Fruit fly (Drosophila melanogaster) whole organism, adult: Measurements from ENCODE around the gene CG8142.

Source experiments
- Hr96 ChIP-seq: fragments of 200-800 bp; sonication (Bioruptor generic); optimal IDR thresholded peaks from 2 replicates; lab custom pipeline; 2016; ENCODE audit warnings: missing biosample characterization, missing genetic modification characterization
- cnc ChIP-seq, 2 experiments: fragments of >200 bp; optimal IDR thresholded peaks; 2 replicates each; lab custom pipeline; 2017
- pad ChIP-seq: fragments of 200-800 bp; sonication (Bioruptor generic); optimal IDR thresholded peaks from 3 replicates; lab custom pipeline; 2017; ENCODE audit warnings: missing biosample characterization, missing genetic modification characterization, mild to moderate bottlenecking, moderate library complexity, missing genetic modification reagents
- toe ChIP-seq: fragments of 200-800 bp; sonication (Bioruptor generic); optimal IDR thresholded peaks from 2 replicates; lab custom pipeline; 2016; ENCODE audit warnings: missing biosample characterization, missing genetic modification characterization

- no peak for TF ChIP-seq cnc (optimal IDR thresholded peaks at IDR 0.05; lab: Kevin White, UChicago)
- TF ChIP-seq Hr96 (GFP tag; lab: Kevin White, UChicago), result no peak
- no peak for TF ChIP-seq pad (GFP tag; lab: Kevin White, UChicago)
- no peak for TF ChIP-seq toe (GFP tag; lab: Kevin White, UChicago)
Observed at dm6 chrX:17883418-17883817, 38.9 kb upstream of the CG8142 start, which contains the start of gene CG12985.
